Fruit fly (Drosophila melanogaster) S2 (cell line): ENCODE data around the gene CG31368.

Experiments used
- CG8478 ChIP-seq: fragments of >200 bp; optimal IDR thresholded peaks from 2 replicates; lab custom pipeline; 2018
- CTCF ChIP-seq, 2 experiments: fragments of >200 bp; optimal IDR thresholded peaks; 2 replicates each; lab custom pipeline; 2018

dm6 chr3R:11859103-11859502, 23.5 kb upstream of the CG31368 start:
- TF ChIP-seq CG8478 (no peak), CTCF (optimal IDR thresholded peaks at IDR 0.05; lab: Kevin White, UChicago) (no peak)
